Worm (Caenorhabditis elegans) whole organism, midembryonic: ENCODE results near the gene C44C10.11.

Source experiments
- flt-1 ChIP-seq: fragments of 200-800 bp; sonication (Bioruptor generic); IDR thresholded peaks from 2 replicates; pipeline ENCODE4 v1.3.6; 2022; ENCODE audit warnings: missing genetic modification characterization, missing compliant biosample characterization
- med-1 ChIP-seq: sonication (generic microtip); optimal IDR thresholded peaks from 2 replicates; lab custom pipeline; 2017; ENCODE audit warnings: missing genetic modification characterization, mild to moderate bottlenecking, missing compliant biosample characterization, antibody characterized with exemption, missing genetic modification reagents; ENCODE audit not compliant: insufficient read depth
- ztf-29 ChIP-seq: fragments of 200-800 bp; sonication (Bioruptor generic); IDR thresholded peaks from 2 replicates; pipeline ENCODE4 v1.3.6; 2022; ENCODE audit warnings: missing genetic modification reagents, missing genetic modification characterization, missing compliant biosample characterization

- TF ChIP-seq ztf-29: no peak
- no peak for TF ChIP-seq flt-1
- TF ChIP-seq med-1 (GFP tag; lab: Kevin White, UChicago): no peak
These were observed 29.3 kb downstream of the C44C10.11 start, which contains the start of gene T04F8.7 for ce11 chrX:11680851-11681250.
